Worm (Caenorhabditis elegans): Measurements from ENCODE around the gene smf-1.

smf-1 gene

ce11 chrX:6739034-6740008, 16.5 kb upstream of the smf-1 start (continued):
- no peak for TF ChIP-seq B0261.1 (tag; optimal IDR thresholded peaks at IDR 0.05)
- TF ChIP-seq ztf-3 (GFP tag; optimal IDR thresholded peaks at IDR 0.05), result no peak
- TF ChIP-seq B0035.1 (tag; optimal IDR thresholded peaks at IDR 0.05), result no peak
- no peak for TF ChIP-seq egl-44 (GFP tag; IDR thresholded peaks at IDR 0.05)
- no peak for TF ChIP-seq attf-5 (GFP tag; optimal IDR thresholded peaks at IDR 0.05)
- peak; percentile 62 for TF ChIP-seq somi-1 (GFP tag; optimal IDR thresholded peaks at IDR 0.05)
- TF ChIP-seq madf-3 (GFP tag; IDR thresholded peaks at IDR 0.05), result no peak
- no peak for TF ChIP-seq lin-35 (GFP tag; optimal IDR thresholded peaks at IDR 0.05)
- no peak for TF ChIP-seq egrh-3 (GFP tag; IDR thresholded peaks at IDR 0.05)
- no peak for TF ChIP-seq Y53F4B.3 (GFP tag; IDR thresholded peaks at IDR 0.05)
- 0 out of 2 replicates have a peak, but pooled peaks have one; percentile 10 for TF ChIP-seq dox-1 (GFP tag; IDR thresholded peaks at IDR 0.05)
- no peak for TF ChIP-seq egl-18 (GFP tag; IDR thresholded peaks at IDR 0.05)
- TF ChIP-seq lin-26 (GFP tag; IDR thresholded peaks at IDR 0.05), result no peak
- TF ChIP-seq unc-62 (GFP tag; optimal IDR thresholded peaks at IDR 0.05), result no peak
- no peak for TF ChIP-seq madf-8 (GFP tag; conservative IDR thresholded peaks at IDR 0.05)

DNA sequence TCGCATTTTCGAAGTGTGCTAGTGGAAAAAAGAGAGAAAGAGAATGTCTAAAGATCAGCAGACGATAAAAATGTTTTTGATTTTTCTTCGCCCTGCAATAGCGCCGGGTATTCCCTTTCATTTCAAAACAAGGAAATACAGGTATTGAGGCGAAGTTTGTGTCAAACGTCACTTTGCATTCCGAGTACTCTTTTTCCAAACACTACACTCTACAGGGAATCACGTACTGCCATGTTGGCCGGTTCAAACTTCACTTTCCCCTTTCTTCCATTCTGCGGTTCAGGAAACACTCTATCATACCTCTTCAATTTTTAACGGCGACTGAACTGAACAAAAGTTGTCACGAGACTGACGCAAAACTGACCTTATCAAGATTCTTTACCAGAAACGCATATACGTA, 15.7 kb upstream of the smf-1 start:
- TF ChIP-seq snpc-4 (GFP tag; optimal IDR thresholded peaks at IDR 0.05) (no peak), snpc-4 (tag; optimal IDR thresholded peaks at IDR 0.05) (no peak), xnd-1 (tag; optimal IDR thresholded peaks at IDR 0.05) (no peak), T26A5.8 (tag; optimal IDR thresholded peaks at IDR 0.05) (no peak), cebp-1 (GFP tag; IDR thresholded peaks at IDR 0.05) (no peak), cebp-1 (tag; optimal IDR thresholded peaks at IDR 0.05) (no peak), let-526 (GFP tag; IDR thresholded peaks at IDR 0.05) (no peak), zfh-2 (GFP tag; conservative IDR thresholded peaks at IDR 0.05) (no peak), hlh-12 (tag; optimal IDR thresholded peaks at IDR 0.05) (no peak), F37B4.10 (GFP tag; IDR thresholded peaks at IDR 0.05) (no peak), nfyb-1 (GFP tag; IDR thresholded peaks at IDR 0.05) (no peak), athp-1 (tag; optimal IDR thresholded peaks at IDR 0.05) (no peak), dpff-1 (tag; optimal IDR thresholded peaks at IDR 0.05) (no peak), nhr-80 (tag; optimal IDR thresholded peaks at IDR 0.05) (no peak), ceh-40 (GFP tag; IDR thresholded peaks at IDR 0.05) (no peak)

- peak; percentile 98 for TF ChIP-seq somi-1 (GFP tag; optimal IDR thresholded peaks at IDR 0.05)
- TF ChIP-seq nhr-80 (tag; optimal IDR thresholded peaks at IDR 0.05), result peak; percentile 77
- no peak for TF ChIP-seq efl-1 (GFP tag; optimal IDR thresholded peaks at IDR 0.05)
- peak; percentile 53 for TF ChIP-seq tlf-1 (GFP tag; optimal IDR thresholded peaks at IDR 0.05)
- TF ChIP-seq ztf-25 (GFP tag; IDR thresholded peaks at IDR 0.05), result no peak
- TF ChIP-seq die-1 (tag; optimal IDR thresholded peaks at IDR 0.05), result peak; percentile 78
- peak; percentile 90; the same call in 1 of the 2 replicates for TF ChIP-seq K11D2.4 (GFP tag; IDR thresholded peaks at IDR 0.05)
- no peak for TF ChIP-seq egl-18 (GFP tag; IDR thresholded peaks at IDR 0.05)
- peak; percentile 79 for TF ChIP-seq madf-10 (tag; optimal IDR thresholded peaks at IDR 0.05)
- TF ChIP-seq pbrm-1 (GFP tag; IDR thresholded peaks at IDR 0.05), result no peak
- peak; percentile 64; the same call in 1 of the 2 replicates for TF ChIP-seq egl-44 (GFP tag; IDR thresholded peaks at IDR 0.05)
- TF ChIP-seq mel-28 (tag; optimal IDR thresholded peaks at IDR 0.05; ENCODE audit: borderline replicate concordance), result no peak
- TF ChIP-seq ZK185.1 (tag; optimal IDR thresholded peaks at IDR 0.05; ENCODE audit: poor library complexity, severe bottlenecking), result peak; percentile 62
- peak; percentile 62 for TF ChIP-seq mxl-1 (tag; optimal IDR thresholded peaks at IDR 0.05)
- peak; percentile 63 for TF ChIP-seq K12H6.12 (tag; optimal IDR thresholded peaks at IDR 0.05)
- no peak for TF ChIP-seq him-1 (tag; optimal IDR thresholded peaks at IDR 0.05)
- TF ChIP-seq dpff-1 (tag; optimal IDR thresholded peaks at IDR 0.05), result no peak
- TF ChIP-seq ceh-91 (GFP tag; IDR thresholded peaks at IDR 0.05), result no peak
- 0 out of 2 replicates have a peak, but pooled peaks have one; percentile 45 for TF ChIP-seq hsf-1 (GFP tag; IDR thresholded peaks at IDR 0.05)
- TF ChIP-seq attf-3 (GFP tag; conservative IDR thresholded peaks at IDR 0.05), result no peak
Measured at ce11 chrX:6737329-6738008, 14.6 kb upstream of the smf-1 start.
